Worm (Caenorhabditis elegans) whole organism, young adult: Measurements from ENCODE around the gene ccf-1.

ENCODE experiments used
- B0035.1 ChIP-seq: sonication (generic microtip); optimal IDR thresholded peaks from 2 replicates; lab custom pipeline; 2016; ENCODE audit warnings: missing genetic modification characterization, mild to moderate bottlenecking, missing compliant biosample characterization, missing genotype, missing genetic modification reagents
- F57C9.4 ChIP-seq: sonication (generic microtip); optimal IDR thresholded peaks from 2 replicates; lab custom pipeline; 2017; ENCODE audit warnings: mild to moderate bottlenecking, missing genetic modification characterization, missing compliant biosample characterization
- ceh-27 ChIP-seq: fragments of 200-800 bp; sonication (Bioruptor generic); optimal IDR thresholded peaks from 2 replicates; lab custom pipeline; 2018; ENCODE audit warnings: mild to moderate bottlenecking, missing genetic modification characterization, moderate library complexity, missing compliant biosample characterization
- ceh-79 ChIP-seq: sonication (generic microtip); optimal IDR thresholded peaks from 2 replicates; lab custom pipeline; 2017; ENCODE audit warnings: mild to moderate bottlenecking, missing genetic modification characterization, missing compliant biosample characterization
- hrde-1 ChIP-seq: sonication (generic microtip); optimal IDR thresholded peaks from 2 replicates; lab custom pipeline; 2016; ENCODE audit warnings: missing genetic modification characterization, mild to moderate bottlenecking, missing compliant biosample characterization, moderate library complexity, missing genotype, missing genetic modification reagents, borderline replicate concordance
- let-526 ChIP-seq: fragments of 200-800 bp; sonication (Bioruptor generic); IDR thresholded peaks from 2 replicates; pipeline ENCODE4 v1.3.6; 2022; ENCODE audit warnings: missing genetic modification reagents, missing genetic modification characterization, missing compliant biosample characterization
- let-607 ChIP-seq, 2 experiments: fragments of 200-800 bp in 1 of 2; sonication (Bioruptor generic) in 1 of 2; sonication (generic microtip) in 1 of 2; optimal IDR thresholded peaks; 2 replicates each; lab custom pipeline; 2016 to 2018; ENCODE audit warnings: mild to moderate bottlenecking in 2 of 2, missing compliant biosample characterization in 2 of 2, missing genetic modification characterization in 2 of 2, moderate library complexity in 2 of 2, missing genotype in 1 of 2
- mxl-1 ChIP-seq: sonication (generic microtip); optimal IDR thresholded peaks from 2 replicates; lab custom pipeline; 2016; ENCODE audit warnings: missing genetic modification characterization, missing compliant biosample characterization
- snpc-4 ChIP-seq, 5 experiments: fragments of 150-350 bp in 1 of 5; sonication (generic microtip) in 4 of 5; optimal IDR thresholded peaks; 2 replicates each; lab custom pipeline; 2014 to 2018; ENCODE audit warnings: missing genetic modification characterization in 5 of 5, missing biosample characterization in 3 of 5, antibody characterized with exemption in 2 of 5, mild to moderate bottlenecking in 2 of 5, missing compliant biosample characterization in 2 of 5, missing genotype in 2 of 5, moderate library complexity in 2 of 5, missing genetic modification reagents in 1 of 5
- unc-62 ChIP-seq: fragments of 150-350 bp; optimal IDR thresholded peaks from 2 replicates; lab custom pipeline; 2014; ENCODE audit warnings: missing biosample characterization, missing genetic modification reagents, missing genetic modification characterization

DNA sequence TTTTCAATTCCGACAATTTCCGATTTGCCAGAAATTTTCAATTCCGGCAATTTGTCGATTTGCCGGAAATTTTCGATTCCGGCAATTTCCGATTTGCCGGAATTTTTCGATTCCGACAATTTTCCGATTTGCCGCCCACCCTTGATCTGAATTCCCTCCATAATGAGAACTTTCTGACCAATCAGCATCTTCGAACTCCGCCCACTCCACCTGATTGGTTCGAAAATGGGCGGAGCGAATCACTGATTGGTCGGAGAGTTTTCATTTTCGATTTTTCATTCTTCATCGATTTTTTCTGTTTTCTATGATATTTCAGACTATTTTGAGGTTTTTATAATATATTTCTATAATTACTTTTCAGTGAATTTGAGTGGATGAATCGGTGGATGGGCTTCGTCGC is 34.1 kb upstream of the ccf-1 start:
- TF ChIP-seq snpc-4 (GFP tag; optimal IDR thresholded peaks at IDR 0.05; lab: Kevin White, UChicago), result no peak
- TF ChIP-seq snpc-4 (tag; optimal IDR thresholded peaks at IDR 0.05; lab: Kevin White, UChicago), result no peak
- TF ChIP-seq hrde-1 (tag; lab: Kevin White, UChicago), result no peak
- no peak for TF ChIP-seq B0035.1 (tag; lab: Kevin White, UChicago)
- no peak for TF ChIP-seq ceh-27 (GFP tag; lab: Kevin White, UChicago)
- TF ChIP-seq let-526 (GFP tag; lab: Robert Waterston, UW), result no peak
- no peak for TF ChIP-seq ceh-79
- no peak for TF ChIP-seq F57C9.4
- no peak for TF ChIP-seq let-607 (tag; optimal IDR thresholded peaks at IDR 0.05; lab: Kevin White, UChicago)
- no peak for TF ChIP-seq unc-62 (GFP tag; lab: Kevin White, UChicago)
- TF ChIP-seq mxl-1 (tag; lab: Kevin White, UChicago), result no peak
